Fruit fly (Drosophila melanogaster) whole organism, embryonic: Measurements from ENCODE around the gene CG31141.
A peak's percentile ranks its signal among the peaks of the same experiment; 100 is the strongest.

Experiments
- B-H2 ChIP-seq: fragments of 200-800 bp; sonication (Bioruptor generic); optimal IDR thresholded peaks from 2 replicates; lab custom pipeline; 2018; ENCODE audit warnings: missing biosample characterization, mild to moderate bottlenecking, missing genetic modification characterization
- CG11504 ChIP-seq: fragments of 200-800 bp; sonication (Bioruptor generic); optimal IDR thresholded peaks from 3 replicates; lab custom pipeline; 2019; ENCODE audit warnings: missing biosample characterization, mild to moderate bottlenecking, missing genetic modification characterization, moderate library complexity
- CG11696 ChIP-seq: fragments of 200-800 bp; sonication (Bioruptor generic); IDR thresholded peaks from 2 replicates; pipeline ENCODE4 v1.3.6; 2022; ENCODE audit warnings: missing biosample characterization, missing genetic modification characterization
- CG12071 ChIP-seq: fragments of 200-800 bp; sonication (Bioruptor generic); optimal IDR thresholded peaks from 3 replicates; lab custom pipeline; 2018; ENCODE audit warnings: missing biosample characterization, mild to moderate bottlenecking, missing genetic modification characterization
- CG12769 ChIP-seq: fragments of 200-800 bp; sonication (Bioruptor generic); optimal IDR thresholded peaks from 2 replicates; lab custom pipeline; 2019; ENCODE audit warnings: missing biosample characterization, mild to moderate bottlenecking, missing genetic modification characterization, moderate library complexity
- CG12942 ChIP-seq: fragments of 200-800 bp; sonication (Bioruptor generic); optimal IDR thresholded peaks from 3 replicates; lab custom pipeline; 2016; ENCODE audit warnings: missing biosample characterization, missing genetic modification characterization
- CG13894 ChIP-seq: fragments of 200-800 bp; sonication (Bioruptor generic); optimal IDR thresholded peaks from 3 replicates; lab custom pipeline; 2018; ENCODE audit warnings: missing biosample characterization, mild to moderate bottlenecking, missing genetic modification characterization, moderate library complexity
- CG14441 ChIP-seq: fragments of 200-800 bp; sonication (Bioruptor generic); IDR thresholded peaks from 2 replicates; pipeline ENCODE4 v1.3.6; 2022; ENCODE audit warnings: missing biosample characterization, missing genetic modification characterization
- CG14667 ChIP-seq: fragments of 200-800 bp; sonication (Bioruptor generic); IDR thresholded peaks from 2 replicates; pipeline ENCODE4 v1.3.6; 2022; ENCODE audit warnings: missing biosample characterization, missing genetic modification characterization
- CG15601 ChIP-seq: fragments of 200-800 bp; sonication (Bioruptor generic); optimal IDR thresholded peaks from 3 replicates; lab custom pipeline; 2019; ENCODE audit warnings: missing biosample characterization, mild to moderate bottlenecking, missing genetic modification characterization, moderate library complexity
- CG17328 ChIP-seq: fragments of 200-800 bp; sonication (Bioruptor generic); IDR thresholded peaks from 2 replicates; pipeline ENCODE4 v1.3.6; 2022; ENCODE audit warnings: missing biosample characterization, missing genetic modification characterization
- CG18764 ChIP-seq: fragments of 200-800 bp; sonication (Bioruptor generic); optimal IDR thresholded peaks from 3 replicates; lab custom pipeline; 2016; ENCODE audit warnings: missing biosample characterization, missing genetic modification characterization
- CG2116 ChIP-seq: fragments of 200-800 bp; sonication (Bioruptor generic); optimal IDR thresholded peaks from 3 replicates; lab custom pipeline; 2018; ENCODE audit warnings: missing biosample characterization, mild to moderate bottlenecking, missing genetic modification characterization
- CG30431 ChIP-seq: fragments of 200-800 bp; sonication (Bioruptor generic); optimal IDR thresholded peaks from 2 replicates; lab custom pipeline; 2017; ENCODE audit warnings: missing biosample characterization, missing genetic modification characterization
- CG3065 ChIP-seq: fragments of 200-800 bp; sonication (Bioruptor generic); optimal IDR thresholded peaks from 2 replicates; lab custom pipeline; 2016; ENCODE audit warnings: missing biosample characterization, missing genetic modification characterization
- CG32772 ChIP-seq: fragments of 200-800 bp; sonication (Bioruptor generic); IDR thresholded peaks from 2 replicates; pipeline ENCODE4 v1.3.6; 2022; ENCODE audit warnings: missing biosample characterization, missing genetic modification characterization
- CG3838 ChIP-seq: fragments of 200-800 bp; sonication (Bioruptor generic); optimal IDR thresholded peaks from 3 replicates; lab custom pipeline; 2016; ENCODE audit warnings: missing biosample characterization, missing genetic modification characterization
- CG3847 ChIP-seq: fragments of 200-800 bp; sonication (Bioruptor generic); IDR thresholded peaks from 2 replicates; pipeline ENCODE4 v1.3.6; 2022; ENCODE audit warnings: missing biosample characterization, missing genetic modification characterization
- CG4282 ChIP-seq: fragments of 200-800 bp; sonication (Bioruptor generic); optimal IDR thresholded peaks from 2 replicates; lab custom pipeline; 2016; ENCODE audit warnings: missing biosample characterization, missing genetic modification characterization
- CG4328 ChIP-seq: fragments of 200-800 bp; sonication (Bioruptor generic); optimal IDR thresholded peaks from 3 replicates; lab custom pipeline; 2017; ENCODE audit warnings: missing biosample characterization, missing genetic modification reagents, missing genetic modification characterization
- CG4360 ChIP-seq: fragments of 200-800 bp; sonication (Bioruptor generic); IDR thresholded peaks from 2 replicates; pipeline ENCODE4 v1.3.6; 2022; ENCODE audit warnings: missing biosample characterization, missing genetic modification characterization
- CG4424 ChIP-seq: fragments of 200-800 bp; sonication (Bioruptor generic); optimal IDR thresholded peaks from 3 replicates; lab custom pipeline; 2016; ENCODE audit warnings: missing biosample characterization, missing genetic modification characterization
- CG4707 ChIP-seq: fragments of 200-800 bp; sonication (Bioruptor generic); optimal IDR thresholded peaks from 2 replicates; lab custom pipeline; 2018; ENCODE audit warnings: missing biosample characterization, mild to moderate bottlenecking, missing genetic modification characterization, moderate library complexity
- CG4730 ChIP-seq: fragments of 200-800 bp; sonication (Bioruptor generic); IDR thresholded peaks from 2 replicates; pipeline ENCODE4 v1.3.6; 2022; ENCODE audit warnings: missing biosample characterization, missing genetic modification characterization
- CG4820 ChIP-seq: fragments of 200-800 bp; sonication (Bioruptor generic); optimal IDR thresholded peaks from 3 replicates; lab custom pipeline; 2016; ENCODE audit warnings: missing biosample characterization, missing genetic modification characterization
- CG6689 ChIP-seq: fragments of 200-800 bp; sonication (Bioruptor generic); IDR thresholded peaks from 2 replicates; pipeline ENCODE4 v1.3.6; 2022; ENCODE audit warnings: missing biosample characterization, missing genetic modification characterization
- CG8388 ChIP-seq: fragments of 200-800 bp; sonication (Bioruptor generic); optimal IDR thresholded peaks from 2 replicates; lab custom pipeline; 2019; ENCODE audit warnings: missing biosample characterization, mild to moderate bottlenecking, missing genetic modification characterization, moderate library complexity
- CG9817 ChIP-seq: fragments of 200-800 bp; sonication (Bioruptor generic); optimal IDR thresholded peaks from 2 replicates; lab custom pipeline; 2018; ENCODE audit warnings: missing biosample characterization, mild to moderate bottlenecking, missing genetic modification characterization, moderate library complexity
- Chrac-16 ChIP-seq: fragments of 200-800 bp; sonication (Bioruptor generic); optimal IDR thresholded peaks from 3 replicates; lab custom pipeline; 2016; ENCODE audit warnings: missing biosample characterization, missing genetic modification characterization
- Dad ChIP-seq: fragments of 200-800 bp; sonication (Bioruptor generic); optimal IDR thresholded peaks from 3 replicates; lab custom pipeline; 2016; ENCODE audit warnings: missing biosample characterization, missing genetic modification characterization
- ERR ChIP-seq: fragments of 200-800 bp; sonication (Bioruptor generic); optimal IDR thresholded peaks from 2 replicates; lab custom pipeline; 2016; ENCODE audit warnings: missing biosample characterization, missing genetic modification characterization
- HLH4C ChIP-seq: fragments of 200-800 bp; sonication (Bioruptor generic); IDR thresholded peaks from 3 replicates; pipeline ENCODE4 v1.3.6; 2022; ENCODE audit warnings: missing biosample characterization, missing genetic modification characterization; ENCODE audit not compliant: partially characterized antibody
- Hr39 ChIP-seq: fragments of >200 bp; optimal IDR thresholded peaks from 2 replicates; lab custom pipeline; 2017
- Lpt ChIP-seq: fragments of >200 bp; optimal IDR thresholded peaks from 2 replicates; lab custom pipeline; 2018; ENCODE audit warnings: missing biosample characterization, missing genetic modification characterization
- NFAT ChIP-seq: fragments of 200-800 bp; sonication (Bioruptor generic); IDR thresholded peaks from 2 replicates; pipeline ENCODE4 v1.3.6; 2022; ENCODE audit warnings: missing biosample characterization, missing genetic modification characterization
- Nf-YA ChIP-seq: fragments of 200-800 bp; sonication (Bioruptor generic); IDR thresholded peaks from 2 replicates; pipeline ENCODE4 v1.3.6; 2022; ENCODE audit warnings: missing biosample characterization, missing genetic modification characterization
- Nf-YC ChIP-seq: fragments of 200-800 bp; optimal IDR thresholded peaks from 3 replicates; lab custom pipeline; 2019; ENCODE audit warnings: missing biosample characterization, mild to moderate bottlenecking, missing genetic modification characterization, moderate library complexity
- ase ChIP-seq: fragments of 200-800 bp; sonication (Bioruptor generic); IDR thresholded peaks from 3 replicates; pipeline ENCODE4 v1.3.6; 2022; ENCODE audit warnings: missing biosample characterization, missing genetic modification characterization
- az2 ChIP-seq: fragments of 200-800 bp; sonication (Bioruptor generic); optimal IDR thresholded peaks from 3 replicates; lab custom pipeline; 2016; ENCODE audit warnings: missing biosample characterization, missing genetic modification characterization
- bsh ChIP-seq, 2 experiments: fragments of 200-800 bp; sonication (Bioruptor generic); optimal IDR thresholded peaks; 2 replicates each; lab custom pipeline; 2017 to 2018; ENCODE audit warnings: mild to moderate bottlenecking in 2 of 2, missing biosample characterization in 2 of 2, missing genetic modification characterization in 2 of 2, moderate library complexity in 1 of 2
- ci ChIP-seq: fragments of 200-800 bp; sonication (Bioruptor generic); IDR thresholded peaks from 3 replicates; pipeline ENCODE4 v1.3.6; 2022; ENCODE audit warnings: missing biosample characterization, missing genetic modification characterization
- eyg ChIP-seq: fragments of 200-800 bp; sonication (Bioruptor generic); optimal IDR thresholded peaks from 3 replicates; lab custom pipeline; 2016; ENCODE audit warnings: missing biosample characterization, missing genetic modification characterization
- fd64A ChIP-seq: fragments of 200-800 bp; sonication (Bioruptor generic); optimal IDR thresholded peaks from 3 replicates; lab custom pipeline; 2018; ENCODE audit warnings: missing biosample characterization, mild to moderate bottlenecking, missing genetic modification characterization
- ftz-f1 ChIP-seq: fragments of 200-800 bp; sonication (Bioruptor generic); optimal IDR thresholded peaks from 2 replicates; lab custom pipeline; 2016; ENCODE audit warnings: missing biosample characterization, missing genetic modification characterization
- ind ChIP-seq: fragments of 200-800 bp; sonication (Bioruptor generic); optimal IDR thresholded peaks from 3 replicates; lab custom pipeline; 2016; ENCODE audit warnings: missing biosample characterization, missing genetic modification characterization
- kay ChIP-seq: fragments of 200-800 bp; sonication (Bioruptor generic); optimal IDR thresholded peaks from 2 replicates; lab custom pipeline; 2016; ENCODE audit warnings: missing biosample characterization, missing genetic modification characterization
- pnt ChIP-seq: fragments of 200-800 bp; sonication (Bioruptor generic); optimal IDR thresholded peaks from 3 replicates; lab custom pipeline; 2016; ENCODE audit warnings: missing biosample characterization, missing genetic modification characterization
- prd ChIP-seq, 3 experiments: fragments of >200 bp in 2 of 3; fragments of 200-800 bp in 1 of 3; sonication (Bioruptor generic) in 1 of 3; optimal IDR thresholded peaks in 2 of 3; IDR thresholded peaks in 1 of 3; 2 replicates in 2 of 3; 3 replicates in 1 of 3; pipeline versions ENCODE4 v1.3.6 to Lab custom; 2017 to 2022; ENCODE audit warnings: missing biosample characterization in 1 of 3, missing genetic modification characterization in 1 of 3
- sens-2 ChIP-seq: fragments of 200-800 bp; sonication (Bioruptor generic); IDR thresholded peaks from 2 replicates; pipeline ENCODE4 v1.3.6; 2022; ENCODE audit warnings: missing biosample characterization, missing genetic modification characterization
- sob ChIP-seq: fragments of 200-800 bp; sonication (Bioruptor generic); IDR thresholded peaks from 2 replicates; pipeline ENCODE4 v1.3.6; 2022; ENCODE audit warnings: missing biosample characterization, missing genetic modification characterization
- sug ChIP-seq: fragments of 200-800 bp; optimal IDR thresholded peaks from 2 replicates; lab custom pipeline; 2019; ENCODE audit warnings: missing biosample characterization, mild to moderate bottlenecking, missing genetic modification characterization, moderate library complexity
- toy ChIP-seq: fragments of 200-800 bp; sonication (Bioruptor generic); IDR thresholded peaks from 2 replicates; pipeline ENCODE4 v1.3.6; 2022; ENCODE audit warnings: missing biosample characterization, missing genetic modification characterization
- yki ChIP-seq: fragments of >200 bp; optimal IDR thresholded peaks from 3 replicates; lab custom pipeline; 2018

Gene CG31141

dm6 chr3R:23887096-23887421 is 36.0 kb upstream of the CG31141 start (continued):
- TF ChIP-seq CG30431 (GFP tag; lab: Kevin White, UChicago), result peak; percentile 88
- peak; percentile 78 for TF ChIP-seq fd64A (GFP tag; lab: Kevin White, UChicago)
- peak; percentile 91 for TF ChIP-seq CG4820 (GFP tag; lab: Kevin White, UChicago)
- TF ChIP-seq CG14441, result peak; percentile 90
- TF ChIP-seq az2 (GFP tag; lab: Kevin White, UChicago), result peak; percentile 94
- peak; percentile 84 for TF ChIP-seq CG12942 (GFP tag; lab: Kevin White, UChicago)
- peak; percentile 92 to 99 for TF ChIP-seq bsh (GFP tag; optimal IDR thresholded peaks at IDR 0.05; lab: Kevin White, UChicago)
- TF ChIP-seq sug, result peak; percentile 22
- TF ChIP-seq CG18764 (GFP tag; lab: Kevin White, UChicago), result peak; percentile 86
- TF ChIP-seq CG12071 (GFP tag; lab: Kevin White, UChicago), result peak; percentile 68
- no peak for TF ChIP-seq Lpt (GFP tag; lab: Kevin White, UChicago)
- TF ChIP-seq CG11696, result peak; percentile 80
- no peak for TF ChIP-seq HLH4C (GFP tag; lab: Robert Waterston, UW)
- peak; percentile 86 for TF ChIP-seq CG4707
- TF ChIP-seq sens-2 (GFP tag; lab: Robert Waterston, UW), result peak; percentile 92
- TF ChIP-seq CG11504, result peak; percentile 93
- peak; percentile 97 for TF ChIP-seq CG17328 (GFP tag; lab: Robert Waterston, UW)
- TF ChIP-seq ind, result peak; percentile 82
- no peak for TF ChIP-seq ftz-f1 (GFP tag; lab: Kevin White, UChicago)
- peak; percentile 49 for TF ChIP-seq CG3838 (GFP tag; lab: Kevin White, UChicago)
- TF ChIP-seq ci (GFP tag; lab: Robert Waterston, UW), result peak; percentile 96
- peak; percentile 76 for TF ChIP-seq toy (GFP tag; lab: Robert Waterston, UW)
- TF ChIP-seq NFAT (GFP tag; lab: Robert Waterston, UW), result peak; percentile 42; the same call in 1 of the 2 replicates
- TF ChIP-seq CG14667 (GFP tag; lab: Robert Waterston, UW), result peak; percentile 93
- peak; percentile 45 for TF ChIP-seq CG2116 (GFP tag; lab: Kevin White, UChicago)
- TF ChIP-seq Dad (GFP tag; lab: Kevin White, UChicago), result no peak
- no peak for TF ChIP-seq B-H2 (GFP tag; lab: Kevin White, UChicago)
- peak; percentile 89 for TF ChIP-seq CG4730 (GFP tag; lab: Robert Waterston, UW)
- peak; percentile 76 for TF ChIP-seq kay
- TF ChIP-seq CG8388, result peak; percentile 97
- TF ChIP-seq CG32772 (GFP tag; lab: Robert Waterston, UW), result peak; percentile 92
- peak; percentile 38 for TF ChIP-seq CG13894
- TF ChIP-seq pnt (GFP tag; lab: Kevin White, UChicago), result peak; percentile 54
- peak; percentile 88 for TF ChIP-seq CG3847 (GFP tag; lab: Robert Waterston, UW)
- TF ChIP-seq Hr39, result no peak
- no peak for TF ChIP-seq eyg
- TF ChIP-seq yki (lab: Kevin White, UChicago), result no peak
- peak; percentile 66 for TF ChIP-seq CG6689 (GFP tag; lab: Robert Waterston, UW)
- peak; percentile 84 for TF ChIP-seq Nf-YA (GFP tag; lab: Robert Waterston, UW)
- peak; percentile 46 for TF ChIP-seq Nf-YC
- TF ChIP-seq CG4328, result peak; percentile 66
- peak; percentile 91 for TF ChIP-seq sob (GFP tag; lab: Robert Waterston, UW)
- TF ChIP-seq prd (optimal IDR thresholded peaks at IDR 0.05; lab: Kevin White, UChicago), result no peak
- peak; percentile 95 for TF ChIP-seq prd (GFP tag; IDR thresholded peaks at IDR 0.05; lab: Robert Waterston, UW)
- TF ChIP-seq ase, result peak; percentile 90
- TF ChIP-seq CG4424 (GFP tag; lab: Kevin White, UChicago), result peak; percentile 93
- TF ChIP-seq CG4282, result no peak
- TF ChIP-seq CG3065, result peak; percentile 69
- no peak for TF ChIP-seq ERR (GFP tag; lab: Kevin White, UChicago)
- peak; percentile 92 for TF ChIP-seq Chrac-16 (GFP tag; lab: Kevin White, UChicago)
- peak; percentile 96 for TF ChIP-seq CG15601 (tag; lab: Kevin White, UChicago)
- no peak for TF ChIP-seq CG4360 (GFP tag; lab: Robert Waterston, UW)
- peak; percentile 85 for TF ChIP-seq CG9817 (tag; lab: Kevin White, UChicago)
- TF ChIP-seq CG12769 (tag; lab: Kevin White, UChicago), result peak; percentile 53
